Fruit fly (Drosophila melanogaster): Measurements from ENCODE around the gene TfIIA-L.

TfIIA-L gene

dm6 chr3R:27283645-27284044 lies 32.7 kb downstream of the TfIIA-L start, which contains the start of gene CG3368 (continued):
- TF ChIP-seq Awh (GFP tag; IDR thresholded peaks at IDR 0.05) (no peak), vvl (GFP tag; IDR thresholded peaks at IDR 0.05) (no peak), CG16863 (GFP tag; optimal IDR thresholded peaks at IDR 0.05) (no peak), E2f1 (GFP tag; IDR thresholded peaks at IDR 0.05) (no peak), so (GFP tag; IDR thresholded peaks at IDR 0.05) (no peak), wdn (GFP tag; IDR thresholded peaks at IDR 0.05) (no peak), btn (GFP tag; optimal IDR thresholded peaks at IDR 0.05) (no peak), cas (GFP tag; IDR thresholded peaks at IDR 0.05) (no peak), Lpt (GFP tag; optimal IDR thresholded peaks at IDR 0.05) (no peak), CG12299 (tag; optimal IDR thresholded peaks at IDR 0.05) (no peak), pum (GFP tag; optimal IDR thresholded peaks at IDR 0.05) (no peak), Kr (GFP tag; optimal IDR thresholded peaks at IDR 0.05) (no peak), Deaf1 (tag; optimal IDR thresholded peaks at IDR 0.05) (no peak), Fer2 (tag; optimal IDR thresholded peaks at IDR 0.05) (no peak), CG14860 (GFP tag; IDR thresholded peaks at IDR 0.05; ENCODE audit: partially characterized antibody) (peak; percentile 74), CG7963 (GFP tag; IDR thresholded peaks at IDR 0.05; ENCODE audit: partially characterized antibody) (peak; percentile 58), CG16813 (GFP tag; IDR thresholded peaks at IDR 0.05; ENCODE audit: partially characterized antibody) (peak; percentile 59; the same call in 2 of the 3 replicates), usp (GFP tag; optimal IDR thresholded peaks at IDR 0.05) (no peak), Asciz (GFP tag; optimal IDR thresholded peaks at IDR 0.05) (no peak), pita (GFP tag; optimal IDR thresholded peaks at IDR 0.05) (no peak), CG11696 (GFP tag; IDR thresholded peaks at IDR 0.05) (no peak), gce (GFP tag; IDR thresholded peaks at IDR 0.05) (no peak), ap (GFP tag; IDR thresholded peaks at IDR 0.05) (no peak), bigmax (GFP tag; optimal IDR thresholded peaks at IDR 0.05) (no peak), CG10565 (GFP tag; optimal IDR thresholded peaks at IDR 0.05) (no peak), tin (GFP tag; optimal IDR thresholded peaks at IDR 0.05) (no peak), CG2116 (GFP tag; optimal IDR thresholded peaks at IDR 0.05) (peak; percentile 52), Dip3 (GFP tag; optimal IDR thresholded peaks at IDR 0.05) (no peak), CG12219 (GFP tag; optimal IDR thresholded peaks at IDR 0.05) (no peak), HLH3B (GFP tag; IDR thresholded peaks at IDR 0.05) (no peak), lmd (GFP tag; IDR thresholded peaks at IDR 0.05) (no peak), Bgb (GFP tag; IDR thresholded peaks at IDR 0.05; ENCODE audit: partially characterized antibody) (peak; percentile 71), Mes4 (GFP tag; optimal IDR thresholded peaks at IDR 0.05) (no peak), CG6254 (GFP tag; optimal IDR thresholded peaks at IDR 0.05) (no peak), amos (GFP tag; IDR thresholded peaks at IDR 0.05; ENCODE audit: partially characterized antibody) (peak; percentile 57; the same call in 1 of the 2 replicates), CG14441 (GFP tag; IDR thresholded peaks at IDR 0.05) (no peak), Pdp1 (GFP tag; optimal IDR thresholded peaks at IDR 0.05) (no peak), hth (optimal IDR thresholded peaks at IDR 0.05) (no peak), dan (GFP tag; IDR thresholded peaks at IDR 0.05) (no peak), Atf6 (GFP tag; IDR thresholded peaks at IDR 0.05) (no peak), B-H1 (GFP tag; IDR thresholded peaks at IDR 0.05) (no peak), CrebB (tag; optimal IDR thresholded peaks at IDR 0.05) (no peak), p53 (GFP tag; optimal IDR thresholded peaks at IDR 0.05) (no peak), CG10654 (GFP tag; optimal IDR thresholded peaks at IDR 0.05) (no peak), CG34376 (GFP tag; optimal IDR thresholded peaks at IDR 0.05) (no peak), CG8478 (optimal IDR thresholded peaks at IDR 0.05) (peak; percentile 28), CG7786 (GFP tag; optimal IDR thresholded peaks at IDR 0.05) (no peak), schlank (tag; optimal IDR thresholded peaks at IDR 0.05) (no peak), repo (GFP tag; optimal IDR thresholded peaks at IDR 0.05) (no peak), pan (optimal IDR thresholded peaks at IDR 0.05) (no peak), pan (GFP tag; optimal IDR thresholded peaks at IDR 0.05 in 1 of 2, IDR thresholded peaks at IDR 0.05 in 1 of 2) (no peak), Rfx (GFP tag; IDR thresholded peaks at IDR 0.05) (no peak), gt (GFP tag; IDR thresholded peaks at IDR 0.05) (no peak), Scr (GFP tag; IDR thresholded peaks at IDR 0.05; ENCODE audit: partially characterized antibody) (peak; percentile 71)

Data from whole organism, embryonic.